Worm (Caenorhabditis elegans): ENCODE results near the gene vit-5.

DNA sequence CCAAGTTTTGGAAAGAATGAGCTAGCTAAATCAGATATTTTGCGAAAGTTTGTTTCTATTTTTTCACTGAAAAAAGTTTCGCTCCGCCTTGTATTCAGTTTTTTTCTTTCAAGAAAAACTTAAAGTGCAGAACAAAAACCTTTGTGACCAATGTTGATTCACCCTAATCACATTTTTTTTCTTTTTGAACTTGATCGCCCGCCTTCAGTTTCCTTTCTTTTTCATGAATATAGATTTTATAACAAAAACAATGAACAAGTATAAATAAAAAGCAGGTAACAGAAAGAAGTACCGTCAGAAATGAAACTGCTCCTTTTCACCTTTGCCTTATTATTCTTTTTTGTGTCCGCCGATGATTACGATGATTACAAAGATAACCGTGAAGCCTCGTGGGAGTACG lies 40.3 kb downstream of the vit-5 start, which contains the start of gene ZK813.2:
- no peak for TF ChIP-seq ceh-13 (GFP tag; optimal IDR thresholded peaks at IDR 0.05)
- TF ChIP-seq ama-1 (optimal IDR thresholded peaks at IDR 0.05) = no peak
- TF ChIP-seq ets-7 (tag; optimal IDR thresholded peaks at IDR 0.05) = no peak
- no peak for TF ChIP-seq hmg-4 (GFP tag; optimal IDR thresholded peaks at IDR 0.05)
- TF ChIP-seq B0310.2 (tag; optimal IDR thresholded peaks at IDR 0.05) = no peak
- no peak for TF ChIP-seq tra-4 (tag; optimal IDR thresholded peaks at IDR 0.05)
- TF ChIP-seq hnd-1 (tag; optimal IDR thresholded peaks at IDR 0.05) = no peak
- TF ChIP-seq ceh-36 (tag; optimal IDR thresholded peaks at IDR 0.05) = no peak
